Worm (Caenorhabditis elegans) whole organism, early embryonic: ENCODE data around the gene str-60.

ENCODE experiments used
- B0310.2 ChIP-seq: sonication (generic microtip); optimal IDR thresholded peaks from 2 replicates; lab custom pipeline; 2016; ENCODE audit warnings: mild to moderate bottlenecking, missing genetic modification characterization, missing compliant biosample characterization
- F13C5.2 ChIP-seq: sonication (generic microtip); optimal IDR thresholded peaks from 2 replicates; lab custom pipeline; 2017; ENCODE audit warnings: mild to moderate bottlenecking, missing genetic modification characterization, inconsistent platforms, missing compliant biosample characterization
- aly-1 ChIP-seq: sonication (generic microtip); optimal IDR thresholded peaks from 2 replicates; lab custom pipeline; 2016; ENCODE audit warnings: missing genetic modification characterization, missing compliant biosample characterization
- ama-1 ChIP-seq: fragments of 150-350 bp; optimal IDR thresholded peaks from 2 replicates; lab custom pipeline; 2014
- ets-7 ChIP-seq: sonication (generic microtip); optimal IDR thresholded peaks from 2 replicates; lab custom pipeline; 2016; ENCODE audit warnings: missing genotype, missing genetic modification characterization, missing compliant biosample characterization
- flt-1 ChIP-seq: fragments of 200-800 bp; sonication (Bioruptor generic); IDR thresholded peaks from 2 replicates; pipeline ENCODE4 v1.3.6; 2022; ENCODE audit warnings: missing genetic modification characterization, missing compliant biosample characterization
- hmbx-1 ChIP-seq: sonication (generic microtip); optimal IDR thresholded peaks from 2 replicates; lab custom pipeline; 2016; ENCODE audit warnings: mild to moderate bottlenecking, missing genetic modification characterization, missing compliant biosample characterization
- hmg-4 ChIP-seq: fragments of 200-800 bp; sonication (Bioruptor generic); optimal IDR thresholded peaks from 2 replicates; lab custom pipeline; 2018; ENCODE audit warnings: mild to moderate bottlenecking, missing genetic modification characterization, missing compliant biosample characterization
- pes-1 ChIP-seq: fragments of 200-800 bp; sonication (Bioruptor generic); IDR thresholded peaks from 2 replicates; pipeline ENCODE4 v1.3.6; 2022; ENCODE audit warnings: missing genetic modification reagents, missing genetic modification characterization, missing compliant biosample characterization
- scrt-1 ChIP-seq: fragments of 200-800 bp; sonication (Bioruptor generic); IDR thresholded peaks from 2 replicates; pipeline ENCODE4 v1.3.6; 2022; ENCODE audit warnings: missing genetic modification characterization, missing compliant biosample characterization
- sea-1 ChIP-seq: fragments of 200-800 bp; sonication (Bioruptor generic); conservative IDR thresholded peaks from 2 replicates; pipeline ENCODE4 v1.3.6; 2022; ENCODE audit warnings: missing genetic modification characterization, missing compliant biosample characterization
- tbx-37 ChIP-seq: fragments of 200-800 bp; sonication (Bioruptor generic); conservative IDR thresholded peaks from 2 replicates; pipeline ENCODE4 v1.3.6; 2022; ENCODE audit warnings: missing genetic modification reagents, missing genetic modification characterization, missing compliant biosample characterization
- tra-4 ChIP-seq: sonication (generic microtip); optimal IDR thresholded peaks from 2 replicates; lab custom pipeline; 2017; ENCODE audit warnings: missing genetic modification characterization, missing compliant biosample characterization

DNA sequence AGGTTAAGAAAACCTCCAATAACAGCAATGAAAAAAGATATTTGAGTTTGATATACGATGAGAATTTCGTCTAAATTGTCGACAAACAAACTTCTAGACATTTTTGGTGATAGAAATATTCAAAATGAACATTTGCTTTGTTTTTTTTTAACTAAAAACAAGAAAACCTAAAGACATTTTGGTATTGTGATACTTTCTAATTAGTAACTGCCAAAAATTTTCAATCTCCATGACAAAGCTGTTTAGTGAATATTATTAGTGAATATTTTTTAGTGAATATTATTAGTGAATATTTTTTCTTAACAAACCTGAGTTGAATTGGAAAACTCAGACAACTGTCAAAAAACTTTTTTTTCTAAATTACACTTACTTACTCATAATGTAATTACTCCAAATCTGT is 42.5 kb downstream of the str-60 start, which contains the start of gene srw-55:
- TF ChIP-seq scrt-1 (no peak), flt-1 (GFP tag; lab: Robert Waterston, UW) (no peak), B0310.2 (no peak), ama-1 (lab: Kevin White, UChicago) (no peak), hmg-4 (no peak), tbx-37 (no peak), F13C5.2 (tag; lab: Kevin White, UChicago) (no peak), aly-1 (tag; lab: Kevin White, UChicago) (no peak), sea-1 (GFP tag; lab: Robert Waterston, UW) (no peak), pes-1 (no peak), hmbx-1 (tag; lab: Kevin White, UChicago) (no peak), tra-4 (tag; lab: Kevin White, UChicago) (no peak), ets-7 (tag; lab: Kevin White, UChicago) (no peak)
